Worm (Caenorhabditis elegans): ENCODE results near the gene slc-25A18.1.

- TF ChIP-seq lin-15B (tag; optimal IDR thresholded peaks at IDR 0.05) (no peak), ets-5 (GFP tag; IDR thresholded peaks at IDR 0.05) (no peak), hlh-4 (tag; optimal IDR thresholded peaks at IDR 0.05) (no peak), snu-23 (GFP tag; optimal IDR thresholded peaks at IDR 0.05) (no peak), ceh-82 (tag; optimal IDR thresholded peaks at IDR 0.05) (no peak), lin-13 (GFP tag; optimal IDR thresholded peaks at IDR 0.05) (no peak)
Observed at ce11 chrX:15053223-15053933, 49.6 kb upstream of the slc-25A18.1 start, which contains the start of gene H03G16.1.
